Worm (Caenorhabditis elegans) whole organism, young adult: ENCODE data around the gene tat-4.

Source experiments
- F57C9.4 ChIP-seq: sonication (generic microtip); optimal IDR thresholded peaks from 2 replicates; lab custom pipeline; 2017; ENCODE audit warnings: mild to moderate bottlenecking, missing genetic modification characterization, missing compliant biosample characterization
- K12H6.12 ChIP-seq: fragments of 200-800 bp; sonication (Bioruptor generic); optimal IDR thresholded peaks from 2 replicates; lab custom pipeline; 2018; ENCODE audit warnings: mild to moderate bottlenecking, missing genetic modification characterization, missing compliant biosample characterization
- Y95B8A.8 ChIP-seq: fragments of 200-800 bp; sonication (Bioruptor generic); IDR thresholded peaks from 2 replicates; pipeline ENCODE4 v1.3.6; 2022; ENCODE audit warnings: missing genetic modification reagents, missing genetic modification characterization, missing compliant biosample characterization
- ZK185.1 ChIP-seq: sonication (generic microtip); optimal IDR thresholded peaks from 2 replicates; lab custom pipeline; 2016; ENCODE audit warnings: mild to moderate bottlenecking, missing genetic modification characterization, missing compliant biosample characterization; ENCODE audit not compliant: poor library complexity, severe bottlenecking
- aptf-2 ChIP-seq: fragments of 200-800 bp; sonication (Bioruptor generic); conservative IDR thresholded peaks from 2 replicates; pipeline ENCODE4 v1.3.6; 2022; ENCODE audit warnings: missing genetic modification reagents, missing genetic modification characterization, missing compliant biosample characterization
- bed-2 ChIP-seq: fragments of 200-800 bp; sonication (Bioruptor generic); IDR thresholded peaks from 2 replicates; pipeline ENCODE4 v1.3.6; 2022; ENCODE audit warnings: missing genetic modification reagents, missing genetic modification characterization, missing compliant biosample characterization
- hrde-1 ChIP-seq: sonication (generic microtip); optimal IDR thresholded peaks from 2 replicates; lab custom pipeline; 2016; ENCODE audit warnings: missing genetic modification characterization, mild to moderate bottlenecking, missing compliant biosample characterization, moderate library complexity, missing genotype, missing genetic modification reagents, borderline replicate concordance
- let-526 ChIP-seq: fragments of 200-800 bp; sonication (Bioruptor generic); IDR thresholded peaks from 2 replicates; pipeline ENCODE4 v1.3.6; 2022; ENCODE audit warnings: missing genetic modification reagents, missing genetic modification characterization, missing compliant biosample characterization
- lsy-27 ChIP-seq: sonication (generic microtip); optimal IDR thresholded peaks from 2 replicates; lab custom pipeline; 2017; ENCODE audit warnings: missing genetic modification characterization, mild to moderate bottlenecking, missing compliant biosample characterization, antibody characterized with exemption, missing genotype, borderline replicate concordance; ENCODE audit not compliant: insufficient read depth
- mes-4 ChIP-seq: sonication (generic microtip); optimal IDR thresholded peaks from 2 replicates; lab custom pipeline; 2016; ENCODE audit warnings: missing genotype, missing genetic modification characterization, missing compliant biosample characterization
- tbp1 ChIP-seq: fragments of 200-800 bp; sonication (Bioruptor generic); optimal IDR thresholded peaks from 2 replicates; lab custom pipeline; 2018; ENCODE audit warnings: mild to moderate bottlenecking, missing genetic modification characterization, missing compliant biosample characterization
- tlf-1 ChIP-seq: fragments of 200-800 bp; sonication (Bioruptor generic); optimal IDR thresholded peaks from 2 replicates; lab custom pipeline; 2018; ENCODE audit warnings: mild to moderate bottlenecking, missing genetic modification characterization, missing compliant biosample characterization
- unc-130 ChIP-seq: sonication (generic microtip); optimal IDR thresholded peaks from 2 replicates; lab custom pipeline; 2016; ENCODE audit warnings: missing genetic modification reagents, missing genetic modification characterization, missing compliant biosample characterization
- ztf-26 ChIP-seq: sonication (generic microtip); optimal IDR thresholded peaks from 2 replicates; lab custom pipeline; 2017; ENCODE audit warnings: missing genetic modification characterization, missing compliant biosample characterization

ce11 chrII:6207252-6207651, 36.8 kb downstream of the tat-4 start:
- TF ChIP-seq F57C9.4 (tag; lab: Kevin White, UChicago) (no peak), unc-130 (GFP tag; lab: Kevin White, UChicago) (no peak), lsy-27 (tag; lab: Kevin White, UChicago) (no peak), tlf-1 (GFP tag; lab: Kevin White, UChicago) (no peak), let-526 (no peak), bed-2 (GFP tag; lab: Robert Waterston, UW) (no peak), mes-4 (tag; lab: Kevin White, UChicago) (no peak), ZK185.1 (tag; lab: Kevin White, UChicago) (no peak), aptf-2 (no peak), Y95B8A.8 (no peak), K12H6.12 (tag; lab: Kevin White, UChicago) (no peak), hrde-1 (tag; lab: Kevin White, UChicago) (no peak), ztf-26 (tag; lab: Kevin White, UChicago) (no peak), tbp1 (no peak)
